Worm (Caenorhabditis elegans): ENCODE data around the gene prp-8.
A peak's percentile ranks its signal among the peaks of the same experiment; 100 is the strongest.

DNA sequence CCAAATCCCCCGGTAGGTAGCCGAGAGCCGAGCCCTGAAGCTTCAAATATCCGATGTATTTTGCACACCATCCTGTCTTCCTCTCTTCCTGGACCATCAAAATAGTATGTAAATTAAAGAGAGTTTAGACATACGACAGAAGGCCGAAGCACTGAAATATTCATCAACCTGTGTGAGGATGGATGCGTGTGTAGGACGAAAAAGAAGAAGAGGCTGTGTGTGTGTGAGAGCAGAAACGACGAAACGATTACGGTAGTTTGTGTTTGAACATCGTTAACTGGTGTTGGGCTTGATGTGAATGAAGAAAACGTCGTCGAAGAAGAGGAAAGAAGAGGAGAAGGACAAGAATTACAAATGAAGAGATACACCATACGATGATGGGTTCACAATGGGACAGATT lies 47.4 kb downstream of the prp-8 start:
- TF ChIP-seq unc-62 (GFP tag; optimal IDR thresholded peaks at IDR 0.05) (no peak), zag-1 (tag; optimal IDR thresholded peaks at IDR 0.05) (no peak), unc-39 (tag; optimal IDR thresholded peaks at IDR 0.05) (no peak), ZK546.5 (tag; optimal IDR thresholded peaks at IDR 0.05) (no peak), snpc-4 (tag; optimal IDR thresholded peaks at IDR 0.05) (no peak), nhr-11 (tag; optimal IDR thresholded peaks at IDR 0.05) (no peak), lin-13 (GFP tag; optimal IDR thresholded peaks at IDR 0.05) (no peak), lsy-2 (tag; optimal IDR thresholded peaks at IDR 0.05) (peak in 1 of 2 experiments; percentile 54), nhr-23 (tag; optimal IDR thresholded peaks at IDR 0.05) (no peak)
